Worm (Caenorhabditis elegans) whole organism, young adult: Measurements from ENCODE around the gene dhs-24.

ENCODE experiments used
- C06A6.2 ChIP-seq: fragments of 200-800 bp; sonication (Bioruptor generic); conservative IDR thresholded peaks from 2 replicates; pipeline ENCODE4 v1.3.6; 2022; ENCODE audit warnings: missing genetic modification characterization, missing compliant biosample characterization
- D2030.7 ChIP-seq: fragments of 200-800 bp; sonication (Bioruptor generic); IDR thresholded peaks from 2 replicates; pipeline ENCODE4 v1.3.6; 2022; ENCODE audit warnings: missing genetic modification reagents, missing genetic modification characterization, missing compliant biosample characterization
- F10E7.11 ChIP-seq: sonication (generic microtip); optimal IDR thresholded peaks from 2 replicates; lab custom pipeline; 2017; ENCODE audit warnings: mild to moderate bottlenecking, missing genetic modification characterization, moderate library complexity, missing compliant biosample characterization
- F23B12.7 ChIP-seq: sonication (generic microtip); optimal IDR thresholded peaks from 2 replicates; lab custom pipeline; 2017; ENCODE audit warnings: missing genetic modification characterization, mild to moderate bottlenecking, missing compliant biosample characterization, antibody characterized with exemption, moderate library complexity; ENCODE audit not compliant: insufficient read depth
- F33H1.4 ChIP-seq: fragments of 200-800 bp; sonication (Bioruptor generic); IDR thresholded peaks from 2 replicates; pipeline ENCODE4 v1.3.6; 2022; ENCODE audit warnings: missing genetic modification reagents, missing genetic modification characterization, missing compliant biosample characterization
- F39B2.1 ChIP-seq: fragments of 200-800 bp; sonication (Bioruptor generic); IDR thresholded peaks from 2 replicates; pipeline ENCODE4 v1.3.6; 2022; ENCODE audit warnings: missing genetic modification reagents, missing genetic modification characterization, missing compliant biosample characterization
- F49E8.2 ChIP-seq: sonication (generic microtip); optimal IDR thresholded peaks from 3 replicates; lab custom pipeline; 2017; ENCODE audit warnings: missing genetic modification characterization, mild to moderate bottlenecking, missing compliant biosample characterization, antibody characterized with exemption, moderate library complexity; ENCODE audit not compliant: insufficient read depth
- F57C9.4 ChIP-seq: sonication (generic microtip); optimal IDR thresholded peaks from 2 replicates; lab custom pipeline; 2017; ENCODE audit warnings: mild to moderate bottlenecking, missing genetic modification characterization, missing compliant biosample characterization
- K12H6.12 ChIP-seq: fragments of 200-800 bp; sonication (Bioruptor generic); optimal IDR thresholded peaks from 2 replicates; lab custom pipeline; 2018; ENCODE audit warnings: mild to moderate bottlenecking, missing genetic modification characterization, missing compliant biosample characterization
- Y53G8AR.9 ChIP-seq: fragments of 200-800 bp; sonication (Bioruptor generic); conservative IDR thresholded peaks from 2 replicates; pipeline ENCODE4 v1.3.6; 2022; ENCODE audit warnings: missing genetic modification reagents, missing genetic modification characterization, missing compliant biosample characterization
- aptf-3 ChIP-seq: fragments of 200-800 bp; sonication (Bioruptor generic); IDR thresholded peaks from 2 replicates; pipeline ENCODE4 v1.3.6; 2022; ENCODE audit warnings: missing genetic modification characterization, missing compliant biosample characterization
- attf-6 ChIP-seq: fragments of 200-800 bp; sonication (Bioruptor generic); IDR thresholded peaks from 2 replicates; pipeline ENCODE4 v1.3.6; 2022; ENCODE audit warnings: missing genetic modification reagents, missing genetic modification characterization, missing compliant biosample characterization
- bed-1 ChIP-seq: fragments of 200-800 bp; sonication (Bioruptor generic); IDR thresholded peaks from 2 replicates; pipeline ENCODE4 v1.3.6; 2022; ENCODE audit warnings: missing genetic modification reagents, missing genetic modification characterization, missing compliant biosample characterization
- bed-2 ChIP-seq: fragments of 200-800 bp; sonication (Bioruptor generic); IDR thresholded peaks from 2 replicates; pipeline ENCODE4 v1.3.6; 2022; ENCODE audit warnings: missing genetic modification reagents, missing genetic modification characterization, missing compliant biosample characterization
- cebp-1 ChIP-seq, 2 experiments: fragments of 200-800 bp in 1 of 2; sonication (Bioruptor generic) in 1 of 2; sonication (generic microtip) in 1 of 2; IDR thresholded peaks in 1 of 2; optimal IDR thresholded peaks in 1 of 2; 2 replicates each; pipeline versions ENCODE4 v1.3.6 to Lab custom; 2017 to 2022; ENCODE audit warnings: missing compliant biosample characterization in 2 of 2, missing genetic modification characterization in 2 of 2, mild to moderate bottlenecking in 1 of 2, missing genetic modification reagents in 1 of 2, moderate library complexity in 1 of 2
- ceh-27 ChIP-seq: fragments of 200-800 bp; sonication (Bioruptor generic); optimal IDR thresholded peaks from 2 replicates; lab custom pipeline; 2018; ENCODE audit warnings: mild to moderate bottlenecking, missing genetic modification characterization, moderate library complexity, missing compliant biosample characterization
- ceh-40 ChIP-seq: fragments of 200-800 bp; sonication (Bioruptor generic); IDR thresholded peaks from 2 replicates; pipeline ENCODE4 v1.3.6; 2022; ENCODE audit warnings: missing genetic modification characterization, missing compliant biosample characterization
- chd-7 ChIP-seq: sonication (generic microtip); optimal IDR thresholded peaks from 2 replicates; lab custom pipeline; 2016; ENCODE audit warnings: mild to moderate bottlenecking, missing genetic modification characterization, moderate library complexity, missing compliant biosample characterization
- dpff-1 ChIP-seq: sonication (generic microtip); optimal IDR thresholded peaks from 2 replicates; lab custom pipeline; 2017; ENCODE audit warnings: mild to moderate bottlenecking, missing genetic modification characterization, missing compliant biosample characterization
- dpl-1 ChIP-seq: fragments of 150-350 bp; optimal IDR thresholded peaks from 2 replicates; lab custom pipeline; 2014; ENCODE audit warnings: missing biosample characterization, missing genetic modification reagents, missing genetic modification characterization
- egl-18 ChIP-seq: fragments of 200-800 bp; sonication (Bioruptor generic); IDR thresholded peaks from 2 replicates; pipeline ENCODE4 v1.3.6; 2022; ENCODE audit warnings: missing genetic modification reagents, missing genetic modification characterization, missing compliant biosample characterization
- gei-17 ChIP-seq: fragments of 200-800 bp; sonication (Bioruptor generic); optimal IDR thresholded peaks from 2 replicates; lab custom pipeline; 2018; ENCODE audit warnings: mild to moderate bottlenecking, missing genetic modification characterization, missing compliant biosample characterization
- hmg-1.2 ChIP-seq: fragments of 200-800 bp; sonication (Bioruptor generic); IDR thresholded peaks from 2 replicates; pipeline ENCODE4 v1.3.6; 2022; ENCODE audit warnings: missing genetic modification reagents, missing genetic modification characterization, missing compliant biosample characterization
- hrde-1 ChIP-seq: sonication (generic microtip); optimal IDR thresholded peaks from 2 replicates; lab custom pipeline; 2016; ENCODE audit warnings: missing genetic modification characterization, mild to moderate bottlenecking, missing compliant biosample characterization, moderate library complexity, missing genotype, missing genetic modification reagents, borderline replicate concordance
- let-607 ChIP-seq, 2 experiments: fragments of 200-800 bp in 1 of 2; sonication (Bioruptor generic) in 1 of 2; sonication (generic microtip) in 1 of 2; optimal IDR thresholded peaks; 2 replicates each; lab custom pipeline; 2016 to 2018; ENCODE audit warnings: mild to moderate bottlenecking in 2 of 2, missing compliant biosample characterization in 2 of 2, missing genetic modification characterization in 2 of 2, moderate library complexity in 2 of 2, missing genotype in 1 of 2
- lin-35 ChIP-seq, 3 experiments: fragments of 150-350 bp in 2 of 3; sonication (generic microtip) in 1 of 3; optimal IDR thresholded peaks; 2 replicates each; lab custom pipeline; 2014 to 2018; ENCODE audit warnings: missing biosample characterization in 3 of 3, missing genetic modification characterization in 3 of 3, missing genetic modification reagents in 3 of 3
- lir-1 ChIP-seq: fragments of 200-800 bp; sonication (Bioruptor generic); conservative IDR thresholded peaks from 2 replicates; pipeline ENCODE4 v1.3.6; 2022; ENCODE audit warnings: missing genetic modification reagents, missing genetic modification characterization, missing compliant biosample characterization
- madf-3 ChIP-seq: fragments of 200-800 bp; sonication (Bioruptor generic); IDR thresholded peaks from 2 replicates; pipeline ENCODE4 v1.3.6; 2022; ENCODE audit warnings: missing genetic modification reagents, missing genetic modification characterization, missing compliant biosample characterization
- mcd-1 ChIP-seq: fragments of 200-800 bp; sonication (Bioruptor generic); IDR thresholded peaks from 2 replicates; pipeline ENCODE4 v1.3.6; 2022; ENCODE audit warnings: missing genetic modification reagents, missing genetic modification characterization, missing compliant biosample characterization
- nfyb-1 ChIP-seq: fragments of 200-800 bp; sonication (Bioruptor generic); IDR thresholded peaks from 2 replicates; pipeline ENCODE4 v1.3.6; 2022; ENCODE audit warnings: missing genetic modification reagents, missing genetic modification characterization, missing compliant biosample characterization
- nhr-179 ChIP-seq: sonication (generic microtip); optimal IDR thresholded peaks from 2 replicates; lab custom pipeline; 2016; ENCODE audit warnings: mild to moderate bottlenecking, missing genetic modification characterization, missing compliant biosample characterization
- pha-4 ChIP-seq: fragments of 150-350 bp; sonication (generic microtip); optimal IDR thresholded peaks from 2 replicates; lab custom pipeline; 2014; ENCODE audit warnings: missing biosample characterization, missing genetic modification reagents, missing genetic modification characterization
- rcor-1 ChIP-seq: fragments of 200-800 bp; sonication (Bioruptor generic); IDR thresholded peaks from 2 replicates; pipeline ENCODE4 v1.3.6; 2022; ENCODE audit warnings: missing genetic modification reagents, missing genetic modification characterization, missing compliant biosample characterization
- rec-8 ChIP-seq, 2 experiments: sonication (generic microtip); optimal IDR thresholded peaks; 2 replicates each; lab custom pipeline; 2016; ENCODE audit warnings: mild to moderate bottlenecking in 2 of 2, missing genetic modification characterization in 2 of 2, missing genetic modification reagents in 2 of 2, missing genotype in 2 of 2, missing biosample characterization in 1 of 2, missing compliant biosample characterization in 1 of 2, moderate library complexity in 1 of 2
- repo-1 ChIP-seq: sonication (generic microtip); optimal IDR thresholded peaks from 2 replicates; lab custom pipeline; 2017; ENCODE audit warnings: mild to moderate bottlenecking, missing genetic modification characterization, missing compliant biosample characterization
- snpc-1.1 ChIP-seq: sonication (generic microtip); optimal IDR thresholded peaks from 2 replicates; lab custom pipeline; 2017; ENCODE audit warnings: missing genetic modification characterization, mild to moderate bottlenecking, missing compliant biosample characterization, antibody characterized with exemption, moderate library complexity, missing genotype, missing genetic modification reagents; ENCODE audit not compliant: insufficient read depth
- snpc-4 ChIP-seq, 5 experiments: fragments of 150-350 bp in 1 of 5; sonication (generic microtip) in 4 of 5; optimal IDR thresholded peaks; 2 replicates each; lab custom pipeline; 2014 to 2018; ENCODE audit warnings: missing genetic modification characterization in 5 of 5, missing biosample characterization in 3 of 5, antibody characterized with exemption in 2 of 5, mild to moderate bottlenecking in 2 of 5, missing compliant biosample characterization in 2 of 5, missing genotype in 2 of 5, moderate library complexity in 2 of 5, missing genetic modification reagents in 1 of 5
- somi-1 ChIP-seq: fragments of 200-800 bp; sonication (Bioruptor generic); optimal IDR thresholded peaks from 2 replicates; lab custom pipeline; 2018; ENCODE audit warnings: mild to moderate bottlenecking, missing genetic modification characterization, missing compliant biosample characterization
- tbp1 ChIP-seq: fragments of 200-800 bp; sonication (Bioruptor generic); optimal IDR thresholded peaks from 2 replicates; lab custom pipeline; 2018; ENCODE audit warnings: mild to moderate bottlenecking, missing genetic modification characterization, missing compliant biosample characterization
- tbx-9 ChIP-seq: sonication (generic microtip); optimal IDR thresholded peaks from 2 replicates; lab custom pipeline; 2016; ENCODE audit warnings: borderline replicate concordance, missing genetic modification characterization, inconsistent platforms, missing compliant biosample characterization
- unc-130 ChIP-seq: sonication (generic microtip); optimal IDR thresholded peaks from 2 replicates; lab custom pipeline; 2016; ENCODE audit warnings: missing genetic modification reagents, missing genetic modification characterization, missing compliant biosample characterization
- zfh-2 ChIP-seq: fragments of 200-800 bp; sonication (Bioruptor generic); conservative IDR thresholded peaks from 2 replicates; pipeline ENCODE4 v1.3.6; 2022; ENCODE audit warnings: missing genetic modification reagents, missing genetic modification characterization, missing compliant biosample characterization
- ztf-22 ChIP-seq: fragments of 200-800 bp; sonication (Bioruptor generic); optimal IDR thresholded peaks from 2 replicates; lab custom pipeline; 2018; ENCODE audit warnings: mild to moderate bottlenecking, missing genetic modification characterization, moderate library complexity, missing compliant biosample characterization
- ztf-26 ChIP-seq: sonication (generic microtip); optimal IDR thresholded peaks from 2 replicates; lab custom pipeline; 2017; ENCODE audit warnings: missing genetic modification characterization, missing compliant biosample characterization

dhs-24 gene

ce11 chrV:19899167-19899566 lies 47.3 kb downstream of the dhs-24 start, which contains the start of gene Y116F11B.14:
TSS of gene Y116F11B.14 (plus strand) at chrV:19899467.
- no peak for TF ChIP-seq C06A6.2 (GFP tag; lab: Robert Waterston, UW)
- no peak for TF ChIP-seq bed-2 (GFP tag; lab: Robert Waterston, UW)
- no peak for TF ChIP-seq unc-130 (GFP tag; lab: Kevin White, UChicago)
- no peak for TF ChIP-seq F10E7.11 (tag; lab: Kevin White, UChicago)
- TF ChIP-seq tbp1 (GFP tag; lab: Kevin White, UChicago), result no peak
- TF ChIP-seq rcor-1, result no peak
- no peak for TF ChIP-seq attf-6 (GFP tag; lab: Robert Waterston, UW)
- no peak for TF ChIP-seq somi-1 (GFP tag; lab: Kevin White, UChicago)
- TF ChIP-seq lir-1, result no peak
- TF ChIP-seq madf-3 (GFP tag; lab: Robert Waterston, UW), result no peak
- no peak for TF ChIP-seq rec-8 (tag; optimal IDR thresholded peaks at IDR 0.05; lab: Kevin White, UChicago)
- TF ChIP-seq F33H1.4, result no peak
- TF ChIP-seq F23B12.7, result no peak
- TF ChIP-seq F39B2.1 (GFP tag; lab: Robert Waterston, UW), result no peak
- no peak for TF ChIP-seq hrde-1 (tag; lab: Kevin White, UChicago)

- TF ChIP-seq ceh-40 (GFP tag; lab: Robert Waterston, UW) (no peak), dpff-1 (tag; lab: Kevin White, UChicago) (no peak), ztf-26 (tag; lab: Kevin White, UChicago) (no peak), tbx-9 (tag; lab: Kevin White, UChicago) (no peak), egl-18 (GFP tag; lab: Robert Waterston, UW) (no peak), nfyb-1 (GFP tag; lab: Robert Waterston, UW) (no peak), F33H1.4 (no peak), snpc-4 (GFP tag; optimal IDR thresholded peaks at IDR 0.05; lab: Kevin White, UChicago) (no peak), snpc-4 (tag; optimal IDR thresholded peaks at IDR 0.05; lab: Kevin White, UChicago) (no peak), gei-17 (GFP tag; lab: Kevin White, UChicago) (no peak), ztf-22 (GFP tag; lab: Kevin White, UChicago) (no peak), mcd-1 (GFP tag; lab: Robert Waterston, UW) (no peak), F57C9.4 (no peak), repo-1 (tag; lab: Kevin White, UChicago) (no peak), snpc-1.1 (no peak), chd-7 (tag; lab: Kevin White, UChicago) (no peak)
Measured at ce11 chrV:19897982-19898381, 48.4 kb downstream of the dhs-24 start.

- TF ChIP-seq D2030.7 (GFP tag; lab: Robert Waterston, UW), result no peak
- no peak for TF ChIP-seq dpl-1 (GFP tag; lab: Kevin White, UChicago)
- no peak for TF ChIP-seq bed-1
- TF ChIP-seq tbx-9 (tag; lab: Kevin White, UChicago), result no peak
- no peak for TF ChIP-seq tbp1 (GFP tag; lab: Kevin White, UChicago)
- TF ChIP-seq F49E8.2, result no peak
- TF ChIP-seq zfh-2 (GFP tag; lab: Robert Waterston, UW), result no peak
- no peak for TF ChIP-seq madf-3 (GFP tag; lab: Robert Waterston, UW)
- TF ChIP-seq nhr-179 (tag; lab: Kevin White, UChicago), result no peak
- TF ChIP-seq hmg-1.2 (GFP tag; lab: Robert Waterston, UW), result peak; percentile 59; the same call in 1 of the 2 replicates
- peak; percentile 18 for TF ChIP-seq K12H6.12 (tag; lab: Kevin White, UChicago)
- TF ChIP-seq let-607 (tag; optimal IDR thresholded peaks at IDR 0.05; lab: Kevin White, UChicago), result peak; percentile 29 to 63
- TF ChIP-seq pha-4 (tag; lab: Kevin White, UChicago), result no peak
- TF ChIP-seq lin-35 (GFP tag; optimal IDR thresholded peaks at IDR 0.05; lab: Kevin White, UChicago), result peak in 1 of 3 experiments; percentile 25
- no peak for TF ChIP-seq aptf-3 (GFP tag; lab: Robert Waterston, UW)
- no peak for TF ChIP-seq dpff-1 (tag; lab: Kevin White, UChicago)
- TF ChIP-seq Y53G8AR.9 (GFP tag; lab: Robert Waterston, UW), result no peak
- TF ChIP-seq cebp-1 (GFP tag; IDR thresholded peaks at IDR 0.05; lab: Robert Waterston, UW), result no peak
- peak; percentile 30 for TF ChIP-seq cebp-1 (tag; optimal IDR thresholded peaks at IDR 0.05; lab: Kevin White, UChicago)
- TF ChIP-seq bed-2 (GFP tag; lab: Robert Waterston, UW), result no peak
- peak; percentile 22 for TF ChIP-seq ceh-27 (GFP tag; lab: Kevin White, UChicago)
Measured at ce11 chrV:19897557-19897956, 48.9 kb downstream of the dhs-24 start.
